Fruit fly (Drosophila melanogaster) whole organism, adult: ENCODE data around the gene MED30.

Experiments used
- CG11617 ChIP-seq: fragments of 200-800 bp; sonication (Bioruptor generic); optimal IDR thresholded peaks from 2 replicates; lab custom pipeline; 2017; ENCODE audit warnings: mild to moderate bottlenecking, missing biosample characterization, missing genetic modification reagents, missing genetic modification characterization
- CG12768 ChIP-seq: fragments of 200-800 bp; sonication (Bioruptor generic); optimal IDR thresholded peaks from 2 replicates; lab custom pipeline; 2017; ENCODE audit warnings: missing biosample characterization, missing genetic modification characterization, mild to moderate bottlenecking, moderate library complexity, missing genetic modification reagents
- CG14711 ChIP-seq: fragments of 200-800 bp; sonication (Bioruptor generic); optimal IDR thresholded peaks from 2 replicates; lab custom pipeline; 2018; ENCODE audit warnings: missing biosample characterization, mild to moderate bottlenecking, missing genetic modification characterization, moderate library complexity
- CG1620 ChIP-seq: fragments of 200-800 bp; sonication (Bioruptor generic); optimal IDR thresholded peaks from 2 replicates; lab custom pipeline; 2016; ENCODE audit warnings: missing biosample characterization, missing genetic modification characterization
- CG33017 ChIP-seq: fragments of 200-800 bp; sonication (Bioruptor generic); optimal IDR thresholded peaks from 2 replicates; lab custom pipeline; 2018; ENCODE audit warnings: missing biosample characterization, mild to moderate bottlenecking, missing genetic modification characterization, moderate library complexity
- CG5204 ChIP-seq: fragments of 200-800 bp; sonication (Bioruptor generic); optimal IDR thresholded peaks from 2 replicates; lab custom pipeline; 2016; ENCODE audit warnings: missing biosample characterization, missing genetic modification characterization
- CG7045 ChIP-seq: fragments of 200-800 bp; sonication (Bioruptor generic); optimal IDR thresholded peaks from 2 replicates; lab custom pipeline; 2017; ENCODE audit warnings: missing biosample characterization, mild to moderate bottlenecking, missing genetic modification characterization
- CG7101 ChIP-seq: fragments of 200-800 bp; sonication (Bioruptor generic); optimal IDR thresholded peaks from 2 replicates; lab custom pipeline; 2018; ENCODE audit warnings: missing biosample characterization, mild to moderate bottlenecking, missing genetic modification characterization, moderate library complexity
- Clk ChIP-seq: fragments of 200-800 bp; sonication (Bioruptor generic); optimal IDR thresholded peaks from 2 replicates; lab custom pipeline; 2017; ENCODE audit warnings: missing biosample characterization, missing genetic modification characterization
- Crg-1 ChIP-seq: fragments of 200-800 bp; sonication (Bioruptor generic); optimal IDR thresholded peaks from 2 replicates; lab custom pipeline; 2016; ENCODE audit warnings: missing biosample characterization, missing genetic modification characterization
- Hr96 ChIP-seq: fragments of 200-800 bp; sonication (Bioruptor generic); optimal IDR thresholded peaks from 2 replicates; lab custom pipeline; 2016; ENCODE audit warnings: missing biosample characterization, missing genetic modification characterization
- Mnt ChIP-seq: fragments of 200-800 bp; sonication (Bioruptor generic); optimal IDR thresholded peaks from 2 replicates; lab custom pipeline; 2016; ENCODE audit warnings: missing biosample characterization, mild to moderate bottlenecking, missing genetic modification characterization
- bab1 ChIP-seq: fragments of 200-800 bp; sonication (Bioruptor generic); optimal IDR thresholded peaks from 3 replicates; lab custom pipeline; 2019; ENCODE audit warnings: missing biosample characterization, mild to moderate bottlenecking, missing genetic modification characterization, moderate library complexity
- cic ChIP-seq: fragments of 200-800 bp; sonication (Bioruptor generic); optimal IDR thresholded peaks from 2 replicates; lab custom pipeline; 2017; ENCODE audit warnings: missing biosample characterization, mild to moderate bottlenecking, missing genetic modification characterization, moderate library complexity
- cnc ChIP-seq, 2 experiments: fragments of >200 bp; optimal IDR thresholded peaks; 2 replicates each; lab custom pipeline; 2017
- kay ChIP-seq: fragments of 200-800 bp; sonication (Bioruptor generic); peaks from one replicate; lab custom pipeline; 2016; ENCODE audit warnings: missing biosample characterization, missing genetic modification characterization, borderline replicate concordance
- ovo ChIP-seq: fragments of 200-800 bp; sonication (Bioruptor generic); optimal IDR thresholded peaks from 2 replicates; lab custom pipeline; 2016; ENCODE audit warnings: missing biosample characterization, missing genetic modification characterization
- pad ChIP-seq: fragments of 200-800 bp; sonication (Bioruptor generic); optimal IDR thresholded peaks from 3 replicates; lab custom pipeline; 2017; ENCODE audit warnings: missing biosample characterization, missing genetic modification characterization, mild to moderate bottlenecking, moderate library complexity, missing genetic modification reagents
- tj ChIP-seq: fragments of 200-800 bp; sonication (Bioruptor generic); optimal IDR thresholded peaks from 3 replicates; lab custom pipeline; 2017; ENCODE audit warnings: missing biosample characterization, mild to moderate bottlenecking, missing genetic modification characterization, moderate library complexity
- toe ChIP-seq: fragments of 200-800 bp; sonication (Bioruptor generic); optimal IDR thresholded peaks from 2 replicates; lab custom pipeline; 2016; ENCODE audit warnings: missing biosample characterization, missing genetic modification characterization

Gene MED30

dm6 chr3L:618347-619272 lies 35.3 kb downstream of the MED30 start:
- no peak for TF ChIP-seq CG7045 (GFP tag; lab: Kevin White, UChicago)
- TF ChIP-seq CG12768: no peak
- no peak for TF ChIP-seq CG11617
- TF ChIP-seq CG33017 (tag; lab: Kevin White, UChicago): no peak
- no peak for TF ChIP-seq Clk (GFP tag; lab: Kevin White, UChicago)
- no peak for TF ChIP-seq CG5204 (GFP tag; lab: Kevin White, UChicago)
- TF ChIP-seq Crg-1 (GFP tag; lab: Kevin White, UChicago): no peak
- no peak for TF ChIP-seq toe (GFP tag; lab: Kevin White, UChicago)
- no peak for TF ChIP-seq Mnt (GFP tag; lab: Kevin White, UChicago)
- TF ChIP-seq CG7101: no peak
- no peak for TF ChIP-seq Hr96 (GFP tag; lab: Kevin White, UChicago)
- TF ChIP-seq cic: no peak
- no peak for TF ChIP-seq tj (GFP tag; lab: Kevin White, UChicago)
- TF ChIP-seq ovo (GFP tag; lab: Kevin White, UChicago): no peak
- no peak for TF ChIP-seq cnc (optimal IDR thresholded peaks at IDR 0.05; lab: Kevin White, UChicago)
- TF ChIP-seq CG1620 (GFP tag; lab: Kevin White, UChicago): no peak

DNA sequence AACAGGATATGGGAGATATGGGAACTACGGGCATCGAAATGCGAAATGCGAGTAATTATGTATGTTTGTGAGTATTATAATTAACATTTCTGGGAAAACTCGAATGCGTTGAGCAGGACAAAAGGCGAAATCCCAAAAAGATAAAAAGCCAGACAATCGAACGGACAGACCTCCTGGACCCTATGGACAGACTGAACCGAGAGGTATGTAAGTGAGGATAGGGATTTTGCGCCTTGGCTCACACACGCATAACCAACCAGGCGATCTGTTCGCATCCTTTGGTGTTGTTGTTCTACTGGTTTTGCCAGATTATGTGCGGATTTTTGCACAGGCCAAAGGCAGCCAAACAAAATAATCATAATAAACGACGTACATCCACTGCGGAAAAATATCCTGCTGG lies 36.0 kb downstream of the MED30 start:
- TF ChIP-seq Mnt (GFP tag; lab: Kevin White, UChicago) (no peak), CG33017 (tag; lab: Kevin White, UChicago) (no peak), tj (GFP tag; lab: Kevin White, UChicago) (no peak), kay (peak; percentile 42), Clk (GFP tag; lab: Kevin White, UChicago) (no peak)

- TF ChIP-seq Hr96 (GFP tag; lab: Kevin White, UChicago) (no peak), bab1 (GFP tag; lab: Kevin White, UChicago) (peak; percentile 49), Clk (GFP tag; lab: Kevin White, UChicago) (peak; percentile 92), CG5204 (GFP tag; lab: Kevin White, UChicago) (peak; percentile 16), Crg-1 (GFP tag; lab: Kevin White, UChicago) (peak; percentile 46), Mnt (GFP tag; lab: Kevin White, UChicago) (peak; percentile 61), tj (GFP tag; lab: Kevin White, UChicago) (peak; percentile 94), cic (peak; percentile 97), ovo (GFP tag; lab: Kevin White, UChicago) (peak; percentile 21), CG1620 (GFP tag; lab: Kevin White, UChicago) (no peak), CG7045 (GFP tag; lab: Kevin White, UChicago) (peak; percentile 33), kay (peak; percentile 95), pad (GFP tag; lab: Kevin White, UChicago) (peak; percentile 56), toe (GFP tag; lab: Kevin White, UChicago) (no peak), CG14711 (tag; lab: Kevin White, UChicago) (peak; percentile 28), CG11617 (peak; percentile 47), CG33017 (tag; lab: Kevin White, UChicago) (peak; percentile 11), CG7101 (peak; percentile 10), CG12768 (peak; percentile 84), cnc (optimal IDR thresholded peaks at IDR 0.05; lab: Kevin White, UChicago) (no peak)
Observed at dm6 chr3L:616482-617148, 37.3 kb downstream of the MED30 start.

dm6 chr3L:616099-616481 lies 37.8 kb downstream of the MED30 start:
- TF ChIP-seq ovo (GFP tag; lab: Kevin White, UChicago): no peak
- no peak for TF ChIP-seq CG7045 (GFP tag; lab: Kevin White, UChicago)
- TF ChIP-seq kay: no peak
- no peak for TF ChIP-seq tj (GFP tag; lab: Kevin White, UChicago)
- TF ChIP-seq Crg-1 (GFP tag; lab: Kevin White, UChicago): no peak
- no peak for TF ChIP-seq CG12768
- TF ChIP-seq CG14711 (tag; lab: Kevin White, UChicago): no peak
- no peak for TF ChIP-seq pad (GFP tag; lab: Kevin White, UChicago)
- no peak for TF ChIP-seq CG7101
- no peak for TF ChIP-seq bab1 (GFP tag; lab: Kevin White, UChicago)
- TF ChIP-seq CG11617: no peak
- no peak for TF ChIP-seq cic
- TF ChIP-seq Hr96 (GFP tag; lab: Kevin White, UChicago): no peak
- no peak for TF ChIP-seq CG5204 (GFP tag; lab: Kevin White, UChicago)
- no peak for TF ChIP-seq CG1620 (GFP tag; lab: Kevin White, UChicago)
- no peak for TF ChIP-seq Clk (GFP tag; lab: Kevin White, UChicago)
- no peak for TF ChIP-seq Mnt (GFP tag; lab: Kevin White, UChicago)
- no peak for TF ChIP-seq cnc (optimal IDR thresholded peaks at IDR 0.05; lab: Kevin White, UChicago)

DNA sequence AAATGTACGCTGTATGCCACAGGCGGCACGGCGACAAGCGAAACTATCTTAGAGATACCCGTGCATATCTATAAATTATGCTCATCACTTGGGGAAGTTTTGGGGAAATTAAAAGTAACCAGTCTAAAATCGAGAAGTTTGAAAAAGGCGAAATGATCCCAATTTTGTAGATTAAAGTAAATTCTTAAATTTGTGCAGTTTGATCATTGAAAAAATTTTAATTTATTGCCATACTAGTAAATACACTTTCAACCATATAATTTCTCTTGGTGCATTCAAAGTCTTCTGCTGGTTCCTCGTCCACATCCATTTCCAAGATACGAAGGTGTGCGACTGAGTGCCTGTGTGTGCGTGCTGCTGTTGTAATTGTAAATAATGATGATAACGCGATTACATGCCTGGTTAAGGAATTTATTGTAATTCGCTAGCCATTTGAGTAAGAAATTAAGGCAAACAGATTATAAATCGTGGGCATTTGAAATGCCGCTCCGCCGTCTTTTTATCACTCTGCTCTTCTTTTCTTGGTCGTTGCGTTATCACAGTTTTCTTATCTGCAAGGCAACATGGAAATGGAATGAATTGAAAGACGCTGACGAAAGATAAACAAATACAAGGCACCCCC lies 38.4 kb downstream of the MED30 start:
- TF ChIP-seq CG11617 (no peak), CG14711 (tag; lab: Kevin White, UChicago) (no peak), kay (peak; percentile 16)
